Worm (Caenorhabditis elegans) whole organism, L4 larva: ENCODE results near the gene T25C12.3.
A peak's percentile ranks its signal among the peaks of the same experiment; 100 is the strongest.

ENCODE experiments used
- F10B5.3 ChIP-seq: sonication (generic microtip); optimal IDR thresholded peaks from 2 replicates; lab custom pipeline; 2016; ENCODE audit warnings: mild to moderate bottlenecking, missing genetic modification characterization, missing compliant biosample characterization
- T26A8.4 ChIP-seq: fragments of 200-800 bp; sonication (Bioruptor generic); IDR thresholded peaks from 2 replicates; pipeline ENCODE4 v1.3.6; 2022; ENCODE audit warnings: missing genetic modification characterization, missing compliant biosample characterization
- Y48G9A.11 ChIP-seq: fragments of 200-800 bp; sonication (Bioruptor generic); IDR thresholded peaks from 2 replicates; pipeline ENCODE4 v1.3.6; 2022; ENCODE audit warnings: missing genetic modification reagents, missing genetic modification characterization, missing compliant biosample characterization
- Y5F2A.4 ChIP-seq: fragments of 200-800 bp; sonication (Bioruptor generic); optimal IDR thresholded peaks from 2 replicates; lab custom pipeline; 2018; ENCODE audit warnings: mild to moderate bottlenecking, missing genetic modification characterization, missing compliant biosample characterization
- aha-1 ChIP-seq: fragments of 150-350 bp; peaks from one replicate; lab custom pipeline; 2014; ENCODE audit warnings: missing biosample characterization, missing genetic modification characterization
- aly-2 ChIP-seq: sonication (generic microtip); optimal IDR thresholded peaks from 2 replicates; lab custom pipeline; 2018; ENCODE audit warnings: missing biosample characterization, missing genetic modification characterization
- ama-1 ChIP-seq: fragments of 150-350 bp; optimal IDR thresholded peaks from 2 replicates; lab custom pipeline; 2014; ENCODE audit warnings: inconsistent platforms, mixed read lengths
- attf-4 ChIP-seq: sonication (generic microtip); optimal IDR thresholded peaks from 3 replicates; lab custom pipeline; 2017; ENCODE audit warnings: missing biosample characterization, missing genetic modification characterization
- ceh-32 ChIP-seq: sonication (generic microtip); optimal IDR thresholded peaks from 2 replicates; lab custom pipeline; 2016; ENCODE audit warnings: mild to moderate bottlenecking, missing genetic modification characterization, missing compliant biosample characterization; ENCODE audit not compliant: poor library complexity
- ceh-62 ChIP-seq: sonication (generic microtip); optimal IDR thresholded peaks from 2 replicates; lab custom pipeline; 2017; ENCODE audit warnings: missing biosample characterization, missing genetic modification characterization
- ceh-82 ChIP-seq: sonication (generic microtip); optimal IDR thresholded peaks from 2 replicates; lab custom pipeline; 2017; ENCODE audit warnings: missing biosample characterization, missing genetic modification characterization
- daf-12 ChIP-seq: fragments of 150-350 bp; optimal IDR thresholded peaks from 2 replicates; lab custom pipeline; 2014; ENCODE audit warnings: missing biosample characterization, missing genetic modification reagents, missing genetic modification characterization
- dmd-6 ChIP-seq: fragments of 200-800 bp; sonication (Bioruptor generic); IDR thresholded peaks from 2 replicates; pipeline ENCODE4 v1.3.6; 2022; ENCODE audit warnings: missing genetic modification reagents, missing genetic modification characterization, missing compliant biosample characterization
- egl-27 ChIP-seq: sonication (generic microtip); optimal IDR thresholded peaks from 3 replicates; lab custom pipeline; 2017; ENCODE audit warnings: missing biosample characterization, missing genetic modification reagents, missing genetic modification characterization
- egl-43 ChIP-seq: fragments of 200-800 bp; sonication (Bioruptor generic); IDR thresholded peaks from 2 replicates; pipeline ENCODE4 v1.3.6; 2022; ENCODE audit warnings: missing genetic modification reagents, missing genetic modification characterization, missing compliant biosample characterization
- hlh-11 ChIP-seq: fragments of 200-800 bp; sonication (Bioruptor generic); optimal IDR thresholded peaks from 2 replicates; lab custom pipeline; 2018; ENCODE audit warnings: mild to moderate bottlenecking, missing genetic modification characterization, missing compliant biosample characterization
- hlh-30 ChIP-seq: sonication (generic microtip); optimal IDR thresholded peaks from 2 replicates; lab custom pipeline; 2017; ENCODE audit warnings: antibody characterized with exemption, mild to moderate bottlenecking, missing genetic modification characterization, missing compliant biosample characterization; ENCODE audit not compliant: insufficient read depth
- lin-1 ChIP-seq: fragments of 200-800 bp; sonication (Bioruptor generic); IDR thresholded peaks from 2 replicates; pipeline ENCODE4 v1.3.6; 2022; ENCODE audit warnings: missing genetic modification reagents, missing genetic modification characterization, missing compliant biosample characterization
- lin-15B ChIP-seq: fragments of 150-350 bp; sonication (generic microtip); optimal IDR thresholded peaks from 3 replicates; lab custom pipeline; 2014; ENCODE audit warnings: missing biosample characterization, missing genetic modification characterization
- lin-38 ChIP-seq: fragments of 200-800 bp; sonication (Bioruptor generic); IDR thresholded peaks from 2 replicates; pipeline ENCODE4 v1.3.6; 2022; ENCODE audit warnings: missing genetic modification reagents, missing genetic modification characterization, missing compliant biosample characterization
- lin-39 ChIP-seq: fragments of 150-350 bp; optimal IDR thresholded peaks from 2 replicates; lab custom pipeline; 2014; ENCODE audit warnings: missing biosample characterization, missing genetic modification reagents, missing genetic modification characterization
- madf-5 ChIP-seq, 2 experiments: fragments of 200-800 bp; sonication (Bioruptor generic); IDR thresholded peaks; 2 replicates each; pipeline ENCODE4 v1.3.6; 2022; ENCODE audit warnings: missing compliant biosample characterization in 2 of 2, missing genetic modification characterization in 2 of 2
- mdt-29 ChIP-seq: fragments of 200-800 bp; sonication (Bioruptor generic); IDR thresholded peaks from 2 replicates; pipeline ENCODE4 v1.3.6; 2022; ENCODE audit warnings: missing genetic modification reagents, missing genetic modification characterization, missing compliant biosample characterization
- mep-1 ChIP-seq: fragments of 150-350 bp; sonication (generic microtip); optimal IDR thresholded peaks from 3 replicates; lab custom pipeline; 2014; ENCODE audit warnings: missing biosample characterization, missing genetic modification characterization
- mes-2 ChIP-seq: sonication (generic microtip); optimal IDR thresholded peaks from 2 replicates; lab custom pipeline; 2016; ENCODE audit warnings: missing genotype, mild to moderate bottlenecking, missing genetic modification characterization, missing compliant biosample characterization; ENCODE audit not compliant: poor library complexity, severe bottlenecking
- mxl-2 ChIP-seq: fragments of 200-800 bp; sonication (Bioruptor generic); conservative IDR thresholded peaks from 2 replicates; pipeline ENCODE4 v1.3.6; 2022; ENCODE audit warnings: missing genetic modification reagents, missing genetic modification characterization, missing compliant biosample characterization
- nhr-10 ChIP-seq: fragments of 150-350 bp; optimal IDR thresholded peaks from 2 replicates; lab custom pipeline; 2014; ENCODE audit warnings: missing biosample characterization, missing genetic modification characterization
- nhr-102 ChIP-seq: sonication (generic microtip); optimal IDR thresholded peaks from 2 replicates; lab custom pipeline; 2016; ENCODE audit warnings: mild to moderate bottlenecking, missing genetic modification characterization, moderate library complexity, missing compliant biosample characterization
- nhr-111 ChIP-seq: fragments of 200-800 bp; sonication (Bioruptor generic); optimal IDR thresholded peaks from 2 replicates; lab custom pipeline; 2018; ENCODE audit warnings: mild to moderate bottlenecking, missing genetic modification characterization, missing compliant biosample characterization
- nhr-25 ChIP-seq: sonication (generic microtip); optimal IDR thresholded peaks from 2 replicates; lab custom pipeline; 2017; ENCODE audit warnings: missing genetic modification characterization, mild to moderate bottlenecking, missing compliant biosample characterization, antibody characterized with exemption, moderate library complexity, borderline replicate concordance; ENCODE audit not compliant: insufficient read depth
- nhr-28 ChIP-seq: fragments of 150-350 bp; optimal IDR thresholded peaks from 2 replicates; lab custom pipeline; 2014; ENCODE audit warnings: missing biosample characterization, missing genetic modification characterization
- nhr-42 ChIP-seq: fragments of 200-800 bp; sonication (Bioruptor generic); IDR thresholded peaks from 2 replicates; pipeline ENCODE4 v1.3.6; 2022; ENCODE audit warnings: missing genetic modification characterization, missing compliant biosample characterization
- nhr-48 ChIP-seq: sonication (generic microtip); optimal IDR thresholded peaks from 2 replicates; lab custom pipeline; 2016; ENCODE audit warnings: mild to moderate bottlenecking, missing genetic modification characterization, missing compliant biosample characterization
- nhr-6 ChIP-seq: fragments of 150-350 bp; optimal IDR thresholded peaks from 2 replicates; lab custom pipeline; 2014; ENCODE audit warnings: missing biosample characterization, missing genetic modification characterization
- nhr-77 ChIP-seq: fragments of 150-350 bp; optimal IDR thresholded peaks from 2 replicates; lab custom pipeline; 2014; ENCODE audit warnings: missing biosample characterization, missing genetic modification characterization
- pha-4 ChIP-seq, 2 experiments: fragments of 150-350 bp in 1 of 2; fragments of 200-800 bp in 1 of 2; sonication (Bioruptor generic) in 1 of 2; IDR thresholded peaks in 1 of 2; optimal IDR thresholded peaks in 1 of 2; 2 replicates each; pipeline versions ENCODE4 v1.3.6 to Lab custom; 2014 to 2022; ENCODE audit warnings: missing genetic modification characterization in 2 of 2, missing genetic modification reagents in 2 of 2, missing biosample characterization in 1 of 2, missing compliant biosample characterization in 1 of 2
- rbr-2 ChIP-seq: sonication (generic microtip); optimal IDR thresholded peaks from 2 replicates; lab custom pipeline; 2016; ENCODE audit warnings: missing genotype, missing genetic modification characterization, missing compliant biosample characterization
- sdz-12 ChIP-seq: fragments of 200-800 bp; sonication (Bioruptor generic); optimal IDR thresholded peaks from 2 replicates; lab custom pipeline; 2018; ENCODE audit warnings: mild to moderate bottlenecking, missing genetic modification characterization, missing compliant biosample characterization
- set-16 ChIP-seq: fragments of 200-800 bp; sonication (Bioruptor generic); IDR thresholded peaks from 2 replicates; pipeline ENCODE4 v1.3.6; 2022; ENCODE audit warnings: missing genetic modification reagents, missing genetic modification characterization, missing compliant biosample characterization
- spr-1 ChIP-seq: sonication (generic microtip); optimal IDR thresholded peaks from 2 replicates; lab custom pipeline; 2016; ENCODE audit warnings: mild to moderate bottlenecking, missing genetic modification characterization, missing compliant biosample characterization
- spr-3 ChIP-seq: fragments of 200-800 bp; sonication (Bioruptor generic); optimal IDR thresholded peaks from 2 replicates; lab custom pipeline; 2018; ENCODE audit warnings: mild to moderate bottlenecking, missing genetic modification characterization, missing compliant biosample characterization
- unc-130 ChIP-seq: sonication (generic microtip); optimal IDR thresholded peaks from 2 replicates; lab custom pipeline; 2016; ENCODE audit warnings: missing genetic modification reagents, missing genetic modification characterization, missing compliant biosample characterization
- unc-39 ChIP-seq: sonication (generic microtip); optimal IDR thresholded peaks from 2 replicates; lab custom pipeline; 2017; ENCODE audit warnings: missing biosample characterization, missing genetic modification characterization
- unc-62 ChIP-seq, 3 experiments: fragments of 150-350 bp in 1 of 3; sonication (generic microtip); optimal IDR thresholded peaks in 2 of 3; peaks in 1 of 3; 1 replicate in 1 of 3; 2 replicates in 2 of 3; lab custom pipeline; 2014 to 2017; ENCODE audit warnings: missing biosample characterization in 3 of 3, missing genetic modification characterization in 3 of 3, missing genetic modification reagents in 3 of 3, missing genotype in 1 of 3
- zfp-3 ChIP-seq: fragments of 200-800 bp; sonication (Bioruptor generic); conservative IDR thresholded peaks from 2 replicates; pipeline ENCODE4 v1.3.6; 2022; ENCODE audit warnings: missing genetic modification reagents, missing genetic modification characterization, missing compliant biosample characterization

T25C12.3 gene

ce11 chrX:11472953-11473671 lies 26.7 kb downstream of the T25C12.3 start (continued):
- TF ChIP-seq set-16 (GFP tag; lab: Robert Waterston, UW) = peak; percentile 98
- TF ChIP-seq ceh-62 (tag; lab: Kevin White, UChicago) = no peak
- no peak for TF ChIP-seq madf-5 (GFP tag; IDR thresholded peaks at IDR 0.05; lab: Robert Waterston, UW)
- TF ChIP-seq rbr-2 (tag; lab: Kevin White, UChicago) = peak; percentile 75
- no peak for TF ChIP-seq mxl-2
- no peak for TF ChIP-seq Y48G9A.11 (GFP tag; lab: Robert Waterston, UW)
- TF ChIP-seq unc-39 = no peak
- no peak for TF ChIP-seq lin-1
- TF ChIP-seq nhr-77 (tag; lab: Kevin White, UChicago) = no peak
- TF ChIP-seq Y5F2A.4 (GFP tag; lab: Kevin White, UChicago) = peak; percentile 0
- no peak for TF ChIP-seq sdz-12 (GFP tag; lab: Kevin White, UChicago)
- TF ChIP-seq ceh-82 (tag; lab: Kevin White, UChicago) = no peak
- 0 out of 2 replicates have a peak, but pooled peaks have one; percentile 38 for TF ChIP-seq T26A8.4
- no peak for TF ChIP-seq spr-3 (GFP tag; lab: Kevin White, UChicago)
- no peak for TF ChIP-seq F10B5.3 (tag; lab: Kevin White, UChicago)
- TF ChIP-seq lin-38 (GFP tag; lab: Robert Waterston, UW) = 0 out of 2 replicates have a peak, but pooled peaks have one; percentile 6
- no peak for TF ChIP-seq aly-2 (tag; lab: Kevin White, UChicago)
- peak; percentile 62 for TF ChIP-seq mep-1 (tag; lab: Kevin White, UChicago)
- TF ChIP-seq mdt-29 (GFP tag; lab: Robert Waterston, UW) = no peak
- no peak for TF ChIP-seq daf-12 (tag; lab: Kevin White, UChicago)
- no peak for TF ChIP-seq nhr-111
- TF ChIP-seq pha-4 (GFP tag; IDR thresholded peaks at IDR 0.05; lab: Robert Waterston, UW) = peak; percentile 15; the same call in 1 of the 2 replicates
- TF ChIP-seq pha-4 (tag; optimal IDR thresholded peaks at IDR 0.05; lab: Kevin White, UChicago) = no peak

DNA sequence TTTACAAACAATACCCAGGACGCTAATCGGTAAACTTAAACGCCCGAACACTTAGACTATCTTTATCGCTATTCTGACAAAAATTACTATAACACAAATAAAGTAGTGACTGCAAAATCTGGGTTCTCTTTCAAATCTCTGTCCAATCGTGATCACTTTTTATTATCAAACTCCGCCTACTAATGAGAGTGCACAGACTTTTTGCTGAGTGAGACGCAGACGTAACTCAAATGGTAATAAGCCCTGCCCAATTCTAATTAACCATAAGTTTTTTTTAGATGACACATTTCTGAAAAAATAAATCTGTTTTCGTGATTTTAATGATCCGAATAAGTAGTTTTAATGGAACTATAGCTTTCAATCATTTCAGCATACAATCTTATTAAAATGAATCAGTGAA lies 27.4 kb downstream of the T25C12.3 start:
- TF ChIP-seq attf-4 (no peak), aha-1 (tag; lab: Kevin White, UChicago) (peak; percentile 60)

ce11 chrX:11471893-11472292 lies 27.9 kb downstream of the T25C12.3 start:
- peak; percentile 35 for TF ChIP-seq mes-2
- TF ChIP-seq nhr-102 (tag; lab: Kevin White, UChicago) = no peak
- TF ChIP-seq spr-3 (GFP tag; lab: Kevin White, UChicago) = no peak
- TF ChIP-seq ama-1 (lab: Kevin White, UChicago) = peak; percentile 15
- peak; percentile 80 for TF ChIP-seq egl-43
- TF ChIP-seq aha-1 (tag; lab: Kevin White, UChicago) = peak; percentile 96
- no peak for TF ChIP-seq lin-39 (tag; lab: Kevin White, UChicago)
- no peak for TF ChIP-seq ceh-32
- no peak for TF ChIP-seq zfp-3 (GFP tag; lab: Robert Waterston, UW)
- no peak for TF ChIP-seq nhr-111
- TF ChIP-seq hlh-30 = peak; percentile 99
- no peak for TF ChIP-seq unc-39
- no peak for TF ChIP-seq Y5F2A.4 (GFP tag; lab: Kevin White, UChicago)
- TF ChIP-seq nhr-42 (GFP tag; lab: Robert Waterston, UW) = no peak
- no peak for TF ChIP-seq nhr-25 (tag; lab: Kevin White, UChicago)
- peak in 1 of 2 experiments; percentile 98 for TF ChIP-seq unc-62 (GFP tag; optimal IDR thresholded peaks at IDR 0.05 in 1 of 2; lab: Kevin White, UChicago)
- TF ChIP-seq unc-62 (tag; optimal IDR thresholded peaks at IDR 0.05; lab: Kevin White, UChicago) = no peak
- peak; percentile 20 for TF ChIP-seq nhr-10 (tag; lab: Kevin White, UChicago)
- peak; percentile 28 for TF ChIP-seq nhr-48 (tag; lab: Kevin White, UChicago)
- TF ChIP-seq mxl-2 = no peak
- peak; percentile 89 for TF ChIP-seq hlh-11 (tag; lab: Kevin White, UChicago)
- TF ChIP-seq attf-4 = no peak
- TF ChIP-seq spr-1 (tag; lab: Kevin White, UChicago) = no peak
- TF ChIP-seq lin-15B (tag; lab: Kevin White, UChicago) = no peak
- TF ChIP-seq nhr-6 (tag; lab: Kevin White, UChicago) = no peak
- no peak for TF ChIP-seq ceh-62 (tag; lab: Kevin White, UChicago)
- no peak for TF ChIP-seq egl-27
- TF ChIP-seq nhr-28 (tag; lab: Kevin White, UChicago) = peak; percentile 82
- TF ChIP-seq unc-130 = no peak
- peak; percentile 12 for TF ChIP-seq nhr-77 (tag; lab: Kevin White, UChicago)
- peak; percentile 76 for TF ChIP-seq dmd-6 (GFP tag; lab: Robert Waterston, UW)
